Fruit fly (Drosophila melanogaster) whole organism, prepupa: ENCODE data around the gene CG18180.

Experiments used
- CG10669 ChIP-seq: fragments of 200-800 bp; sonication (Bioruptor generic); optimal IDR thresholded peaks from 3 replicates; lab custom pipeline; 2018; ENCODE audit warnings: missing biosample characterization, mild to moderate bottlenecking, missing genetic modification characterization, moderate library complexity
- CG11902 ChIP-seq: fragments of 200-800 bp; sonication (Bioruptor generic); optimal IDR thresholded peaks from 3 replicates; lab custom pipeline; 2016; ENCODE audit warnings: missing biosample characterization, missing genetic modification characterization
- CG3032 ChIP-seq: fragments of 200-800 bp; optimal IDR thresholded peaks from 2 replicates; lab custom pipeline; 2019; ENCODE audit warnings: missing biosample characterization, mild to moderate bottlenecking, missing genetic modification characterization, moderate library complexity
- CG32006 ChIP-seq: fragments of 200-800 bp; sonication (Bioruptor generic); optimal IDR thresholded peaks from 3 replicates; lab custom pipeline; 2017; ENCODE audit warnings: missing biosample characterization, mild to moderate bottlenecking, missing genetic modification characterization
- CG34406 ChIP-seq: fragments of 200-800 bp; sonication (Bioruptor generic); optimal IDR thresholded peaks from 3 replicates; lab custom pipeline; 2016; ENCODE audit warnings: missing biosample characterization, missing genetic modification characterization
- CG3919 ChIP-seq: fragments of 200-800 bp; sonication (Bioruptor generic); optimal IDR thresholded peaks from 3 replicates; lab custom pipeline; 2016; ENCODE audit warnings: missing biosample characterization, missing genetic modification characterization
- CG6276 ChIP-seq: fragments of 200-800 bp; sonication (Bioruptor generic); optimal IDR thresholded peaks from 2 replicates; lab custom pipeline; 2017; ENCODE audit warnings: missing biosample characterization, mild to moderate bottlenecking, missing genetic modification characterization
- CG6808 ChIP-seq: fragments of 200-800 bp; sonication (Bioruptor generic); optimal IDR thresholded peaks from 3 replicates; lab custom pipeline; 2017; ENCODE audit warnings: missing biosample characterization, missing genetic modification characterization, mild to moderate bottlenecking, moderate library complexity, missing genetic modification reagents
- CG6854 ChIP-seq: fragments of 200-800 bp; sonication (Bioruptor generic); optimal IDR thresholded peaks from 2 replicates; lab custom pipeline; 2017; ENCODE audit warnings: missing biosample characterization, mild to moderate bottlenecking, missing genetic modification characterization
- CG7368 ChIP-seq: fragments of 200-800 bp; sonication (Bioruptor generic); optimal IDR thresholded peaks from 3 replicates; lab custom pipeline; 2016; ENCODE audit warnings: missing biosample characterization, missing genetic modification characterization
- CG8319 ChIP-seq: fragments of 200-800 bp; sonication (Bioruptor generic); optimal IDR thresholded peaks from 3 replicates; lab custom pipeline; 2016; ENCODE audit warnings: missing biosample characterization, missing genetic modification characterization
- CG8632 ChIP-seq: fragments of 200-800 bp; sonication (Bioruptor generic); optimal IDR thresholded peaks from 3 replicates; lab custom pipeline; 2016; ENCODE audit warnings: missing biosample characterization, missing genetic modification characterization
- Eip78C ChIP-seq: fragments of 200-800 bp; sonication (Bioruptor generic); peaks from one replicate; lab custom pipeline; 2016; ENCODE audit warnings: missing biosample characterization, missing genetic modification characterization
- Eip93F ChIP-seq: fragments of 200-800 bp; sonication (Bioruptor generic); optimal IDR thresholded peaks from 2 replicates; lab custom pipeline; 2016; ENCODE audit warnings: missing biosample characterization, mild to moderate bottlenecking, missing genetic modification characterization
- Ets21C ChIP-seq: fragments of 200-800 bp; sonication (Bioruptor generic); optimal IDR thresholded peaks from 3 replicates; lab custom pipeline; 2016; ENCODE audit warnings: missing biosample characterization, missing genetic modification characterization
- Ets96B ChIP-seq: fragments of 200-800 bp; optimal IDR thresholded peaks from 2 replicates; lab custom pipeline; 2019; ENCODE audit warnings: missing biosample characterization, mild to moderate bottlenecking, missing genetic modification characterization, moderate library complexity
- Hr4 ChIP-seq: fragments of 200-800 bp; sonication (Bioruptor generic); optimal IDR thresholded peaks from 3 replicates; lab custom pipeline; 2016; ENCODE audit warnings: missing biosample characterization, missing genetic modification characterization
- Lpt ChIP-seq: fragments of 200-800 bp; sonication (Bioruptor generic); optimal IDR thresholded peaks from 3 replicates; lab custom pipeline; 2016; ENCODE audit warnings: missing biosample characterization, missing genetic modification characterization
- Met ChIP-seq: fragments of 200-800 bp; sonication (Bioruptor generic); optimal IDR thresholded peaks from 3 replicates; lab custom pipeline; 2016; ENCODE audit warnings: missing biosample characterization, missing genetic modification characterization
- OdsH ChIP-seq: fragments of 200-800 bp; sonication (Bioruptor generic); optimal IDR thresholded peaks from 3 replicates; lab custom pipeline; 2016; ENCODE audit warnings: missing biosample characterization, missing genetic modification characterization
- Sox102F ChIP-seq: fragments of 200-800 bp; sonication (Bioruptor generic); optimal IDR thresholded peaks from 2 replicates; lab custom pipeline; 2016; ENCODE audit warnings: missing biosample characterization, mild to moderate bottlenecking, missing genetic modification characterization
- achi ChIP-seq: fragments of 200-800 bp; sonication (Bioruptor generic); optimal IDR thresholded peaks from 3 replicates; lab custom pipeline; 2016; ENCODE audit warnings: missing biosample characterization, missing genetic modification characterization
- acj6 ChIP-seq: fragments of 200-800 bp; sonication (Bioruptor generic); optimal IDR thresholded peaks from 3 replicates; lab custom pipeline; 2016; ENCODE audit warnings: missing biosample characterization, missing genetic modification characterization
- cyc ChIP-seq: fragments of 200-800 bp; sonication (Bioruptor generic); optimal IDR thresholded peaks from 3 replicates; lab custom pipeline; 2016; ENCODE audit warnings: missing biosample characterization, missing genetic modification characterization
- fd59A ChIP-seq: fragments of 200-800 bp; sonication (Bioruptor generic); optimal IDR thresholded peaks from 2 replicates; lab custom pipeline; 2017; ENCODE audit warnings: missing biosample characterization, mild to moderate bottlenecking, missing genetic modification characterization, missing genetic modification reagents
- fd85E ChIP-seq: fragments of 200-800 bp; sonication (Bioruptor generic); optimal IDR thresholded peaks from 3 replicates; lab custom pipeline; 2016; ENCODE audit warnings: missing biosample characterization, missing genetic modification characterization
- fkh ChIP-seq: fragments of 200-800 bp; sonication (Bioruptor generic); optimal IDR thresholded peaks from 3 replicates; lab custom pipeline; 2017; ENCODE audit warnings: missing biosample characterization, mild to moderate bottlenecking, missing genetic modification characterization, moderate library complexity
- lz ChIP-seq: fragments of 200-800 bp; sonication (Bioruptor generic); optimal IDR thresholded peaks from 3 replicates; lab custom pipeline; 2016; ENCODE audit warnings: missing biosample characterization, missing genetic modification characterization

The CG18180 gene

dm6 chr3L:9690798-9691475, 50.1 kb downstream of the CG18180 start (continued):
- no peak for TF ChIP-seq CG34406
- no peak for TF ChIP-seq Ets96B
- no peak for TF ChIP-seq CG10669
- TF ChIP-seq fd59A (GFP tag; lab: Kevin White, UChicago) = no peak
- TF ChIP-seq CG8632 = no peak
- TF ChIP-seq CG11902 = no peak
- no peak for TF ChIP-seq achi
- no peak for TF ChIP-seq CG32006 (GFP tag; lab: Kevin White, UChicago)
- TF ChIP-seq fkh (GFP tag; lab: Kevin White, UChicago) = no peak
- peak; percentile 47 for TF ChIP-seq Met (GFP tag; lab: Kevin White, UChicago)
- TF ChIP-seq Eip93F = no peak
- TF ChIP-seq cyc (GFP tag; lab: Kevin White, UChicago) = no peak
- TF ChIP-seq lz (GFP tag; lab: Kevin White, UChicago) = peak; percentile 12
- TF ChIP-seq Lpt (GFP tag; lab: Kevin White, UChicago) = no peak
- TF ChIP-seq Hr4 (GFP tag; lab: Kevin White, UChicago) = peak; percentile 64
- no peak for TF ChIP-seq CG8319
- TF ChIP-seq Ets21C = peak; percentile 38
- TF ChIP-seq CG3032 = no peak
- TF ChIP-seq acj6 (GFP tag; lab: Kevin White, UChicago) = peak; percentile 12
- no peak for TF ChIP-seq fd85E
- peak; percentile 52 for TF ChIP-seq Eip78C (GFP tag; lab: Kevin White, UChicago)
- TF ChIP-seq CG6276 (GFP tag; lab: Kevin White, UChicago) = peak; percentile 58
- no peak for TF ChIP-seq CG6808 (GFP tag; lab: Kevin White, UChicago)
- TF ChIP-seq CG7368 (GFP tag; lab: Kevin White, UChicago) = no peak
- TF ChIP-seq Sox102F (GFP tag; lab: Kevin White, UChicago) = no peak
- TF ChIP-seq CG3919 (GFP tag; lab: Kevin White, UChicago) = no peak
- TF ChIP-seq OdsH (GFP tag; lab: Kevin White, UChicago) = peak; percentile 5
- no peak for TF ChIP-seq CG6854 (GFP tag; lab: Kevin White, UChicago)

dm6 chr3L:9691476-9691826, 50.6 kb downstream of the CG18180 start:
- TF ChIP-seq CG3919 (GFP tag; lab: Kevin White, UChicago) = no peak
- TF ChIP-seq, all 60 proteins: peak for 0
